Fruit fly (Drosophila melanogaster) whole organism, embryonic: ENCODE measurements around the gene CG32681.

Experiments
- ATbp ChIP-seq: fragments of 200-800 bp; sonication (Bioruptor generic); optimal IDR thresholded peaks from 2 replicates; lab custom pipeline; 2017; ENCODE audit warnings: missing biosample characterization, mild to moderate bottlenecking, missing genetic modification characterization, missing genetic modification reagents
- Adf1 ChIP-seq: fragments of 200-800 bp; sonication (Bioruptor generic); IDR thresholded peaks from 2 replicates; pipeline ENCODE4 v1.3.6; 2022; ENCODE audit warnings: missing biosample characterization, missing genetic modification characterization
- Atf-2 ChIP-seq: fragments of 200-800 bp; sonication (Bioruptor generic); optimal IDR thresholded peaks from 2 replicates; lab custom pipeline; 2016; ENCODE audit warnings: missing biosample characterization, missing genetic modification characterization
- Atf6 ChIP-seq: fragments of 200-800 bp; sonication (Bioruptor generic); IDR thresholded peaks from 2 replicates; pipeline ENCODE4 v1.3.6; 2022; ENCODE audit warnings: missing biosample characterization, missing genetic modification characterization
- Bdp1 ChIP-seq: fragments of 200-800 bp; sonication (Bioruptor generic); optimal IDR thresholded peaks from 3 replicates; lab custom pipeline; 2016; ENCODE audit warnings: missing biosample characterization, missing genetic modification characterization
- CG10147 ChIP-seq: fragments of 200-800 bp; sonication (Bioruptor generic); optimal IDR thresholded peaks from 2 replicates; lab custom pipeline; 2019; ENCODE audit warnings: missing biosample characterization, mild to moderate bottlenecking, missing genetic modification characterization, moderate library complexity
- CG10366 ChIP-seq: fragments of 200-800 bp; sonication (Bioruptor generic); IDR thresholded peaks from 2 replicates; pipeline ENCODE4 v1.3.6; 2022; ENCODE audit warnings: missing biosample characterization, missing genetic modification characterization
- CG10543 ChIP-seq: fragments of 200-800 bp; sonication (Bioruptor generic); optimal IDR thresholded peaks from 3 replicates; lab custom pipeline; 2017; ENCODE audit warnings: missing biosample characterization, mild to moderate bottlenecking, missing genetic modification characterization, moderate library complexity
- CG11247 ChIP-seq: fragments of 200-800 bp; sonication (Bioruptor generic); IDR thresholded peaks from 2 replicates; pipeline ENCODE4 v1.3.6; 2022; ENCODE audit warnings: missing biosample characterization, missing genetic modification characterization
- CG14014 ChIP-seq: fragments of 200-800 bp; sonication (Bioruptor generic); IDR thresholded peaks from 2 replicates; pipeline ENCODE4 v1.3.6; 2022; ENCODE audit warnings: missing biosample characterization, missing genetic modification characterization
- CG17359 ChIP-seq: fragments of 200-800 bp; sonication (Bioruptor generic); optimal IDR thresholded peaks from 3 replicates; lab custom pipeline; 2018; ENCODE audit warnings: missing biosample characterization, mild to moderate bottlenecking, missing genetic modification characterization, moderate library complexity
- CG17361 ChIP-seq: fragments of 200-800 bp; sonication (Bioruptor generic); IDR thresholded peaks from 3 replicates; pipeline ENCODE4 v1.3.6; 2022; ENCODE audit warnings: missing biosample characterization, missing genetic modification characterization
- CG17385 ChIP-seq: fragments of 200-800 bp; sonication (Bioruptor generic); optimal IDR thresholded peaks from 3 replicates; lab custom pipeline; 2018; ENCODE audit warnings: missing biosample characterization, mild to moderate bottlenecking, missing genetic modification characterization
- CG18599 ChIP-seq: fragments of 200-800 bp; sonication (Bioruptor generic); optimal IDR thresholded peaks from 3 replicates; lab custom pipeline; 2017; ENCODE audit warnings: missing biosample characterization, missing genetic modification characterization, mild to moderate bottlenecking, moderate library complexity, missing genetic modification reagents
- CG2678 ChIP-seq: fragments of 200-800 bp; sonication (Bioruptor generic); optimal IDR thresholded peaks from 3 replicates; lab custom pipeline; 2019; ENCODE audit warnings: missing biosample characterization, mild to moderate bottlenecking, missing genetic modification characterization, moderate library complexity
- CG2712 ChIP-seq: fragments of 200-800 bp; optimal IDR thresholded peaks from 3 replicates; lab custom pipeline; 2019; ENCODE audit warnings: missing biosample characterization, mild to moderate bottlenecking, missing genetic modification characterization, moderate library complexity
- CG32767 ChIP-seq: fragments of 200-800 bp; sonication (Bioruptor generic); IDR thresholded peaks from 2 replicates; pipeline ENCODE4 v1.3.6; 2022; ENCODE audit warnings: missing biosample characterization, missing genetic modification characterization
- CG33557 ChIP-seq: fragments of 200-800 bp; sonication (Bioruptor generic); optimal IDR thresholded peaks from 2 replicates; lab custom pipeline; 2019; ENCODE audit warnings: missing biosample characterization, mild to moderate bottlenecking, missing genetic modification characterization, moderate library complexity
- CG34224 ChIP-seq: fragments of 200-800 bp; sonication (Bioruptor generic); IDR thresholded peaks from 3 replicates; pipeline ENCODE4 v1.3.6; 2022; ENCODE audit warnings: missing biosample characterization, missing genetic modification characterization; ENCODE audit not compliant: partially characterized antibody
- CG4730 ChIP-seq: fragments of 200-800 bp; sonication (Bioruptor generic); IDR thresholded peaks from 2 replicates; pipeline ENCODE4 v1.3.6; 2022; ENCODE audit warnings: missing biosample characterization, missing genetic modification characterization
- CG8765 ChIP-seq: fragments of 200-800 bp; sonication (Bioruptor generic); IDR thresholded peaks from 2 replicates; pipeline ENCODE4 v1.3.6; 2022; ENCODE audit warnings: missing biosample characterization, missing genetic modification characterization
- Dek ChIP-seq: fragments of 200-800 bp; sonication (Bioruptor generic); optimal IDR thresholded peaks from 3 replicates; lab custom pipeline; 2019; ENCODE audit warnings: missing biosample characterization, mild to moderate bottlenecking, missing genetic modification characterization, moderate library complexity
- Dip3 ChIP-seq: fragments of 200-800 bp; sonication (Bioruptor generic); optimal IDR thresholded peaks from 3 replicates; lab custom pipeline; 2016; ENCODE audit warnings: missing biosample characterization, missing genetic modification characterization
- Eip74EF ChIP-seq, 2 experiments: fragments of 200-800 bp in 1 of 2; fragments of >200 bp in 1 of 2; sonication (Bioruptor generic) in 1 of 2; optimal IDR thresholded peaks; 2 replicates each; lab custom pipeline; 2017 to 2019; ENCODE audit warnings: missing biosample characterization in 2 of 2, missing genetic modification characterization in 2 of 2, mild to moderate bottlenecking in 1 of 2, moderate library complexity in 1 of 2
- Fer1 ChIP-seq: fragments of 200-800 bp; sonication (Bioruptor generic); optimal IDR thresholded peaks from 2 replicates; lab custom pipeline; 2017; ENCODE audit warnings: missing biosample characterization, mild to moderate bottlenecking, missing genetic modification characterization
- Fer3 ChIP-seq: fragments of 200-800 bp; sonication (Bioruptor generic); optimal IDR thresholded peaks from 2 replicates; lab custom pipeline; 2018; ENCODE audit warnings: missing biosample characterization, mild to moderate bottlenecking, missing genetic modification characterization, moderate library complexity
- HLH3B ChIP-seq: fragments of 200-800 bp; sonication (Bioruptor generic); IDR thresholded peaks from 2 replicates; pipeline ENCODE4 v1.3.6; 2022; ENCODE audit warnings: missing biosample characterization, missing genetic modification characterization
- Hr51 ChIP-seq, 2 experiments: fragments of 200-800 bp; sonication (Bioruptor generic); optimal IDR thresholded peaks; 2 replicates in 1 of 2; 3 replicates in 1 of 2; lab custom pipeline; 2016 to 2018; ENCODE audit warnings: missing biosample characterization in 2 of 2, missing genetic modification characterization in 2 of 2, mild to moderate bottlenecking in 1 of 2, moderate library complexity in 1 of 2
- MTF-1 ChIP-seq: fragments of 200-800 bp; sonication (Bioruptor generic); optimal IDR thresholded peaks from 2 replicates; lab custom pipeline; 2018; ENCODE audit warnings: missing biosample characterization, mild to moderate bottlenecking, missing genetic modification characterization, borderline replicate concordance
- PHDP ChIP-seq: fragments of 200-800 bp; sonication (Bioruptor generic); optimal IDR thresholded peaks from 3 replicates; lab custom pipeline; 2018; ENCODE audit warnings: missing biosample characterization, mild to moderate bottlenecking, missing genetic modification characterization, moderate library complexity
- Xrp1 ChIP-seq: fragments of 200-800 bp; sonication (Bioruptor generic); IDR thresholded peaks from 2 replicates; pipeline ENCODE4 v1.3.6; 2022; ENCODE audit warnings: missing biosample characterization, missing genetic modification characterization
- btn ChIP-seq: fragments of 200-800 bp; sonication (Bioruptor generic); optimal IDR thresholded peaks from 2 replicates; lab custom pipeline; 2016; ENCODE audit warnings: missing biosample characterization, missing genetic modification characterization
- crol ChIP-seq: fragments of 200-800 bp; sonication (Bioruptor generic); IDR thresholded peaks from 2 replicates; pipeline ENCODE4 v1.3.6; 2022; ENCODE audit warnings: missing biosample characterization, missing genetic modification characterization
- fd64A ChIP-seq: fragments of 200-800 bp; sonication (Bioruptor generic); optimal IDR thresholded peaks from 3 replicates; lab custom pipeline; 2018; ENCODE audit warnings: missing biosample characterization, mild to moderate bottlenecking, missing genetic modification characterization
- hb ChIP-seq: fragments of 200-800 bp; sonication (Bioruptor generic); IDR thresholded peaks from 3 replicates; pipeline ENCODE4 v1.3.6; 2022; ENCODE audit warnings: missing biosample characterization, missing genetic modification characterization; ENCODE audit not compliant: partially characterized antibody
- insv ChIP-seq, 2 experiments: fragments of 200-800 bp; sonication (Bioruptor generic); optimal IDR thresholded peaks; 3 replicates each; lab custom pipeline; 2016 to 2018; ENCODE audit warnings: missing biosample characterization in 2 of 2, missing genetic modification characterization in 2 of 2
- kah ChIP-seq: fragments of 200-800 bp; sonication (Bioruptor generic); optimal IDR thresholded peaks from 2 replicates; lab custom pipeline; 2018; ENCODE audit warnings: missing biosample characterization, mild to moderate bottlenecking, missing genetic modification characterization
- lilli ChIP-seq: fragments of 200-800 bp; sonication (Bioruptor generic); optimal IDR thresholded peaks from 3 replicates; lab custom pipeline; 2016; ENCODE audit warnings: missing biosample characterization, missing genetic modification characterization
- lmd ChIP-seq: fragments of 200-800 bp; sonication (Bioruptor generic); IDR thresholded peaks from 2 replicates; pipeline ENCODE4 v1.3.6; 2022; ENCODE audit warnings: missing biosample characterization, missing genetic modification characterization
- mam ChIP-seq: fragments of 200-800 bp; sonication (Bioruptor generic); optimal IDR thresholded peaks from 3 replicates; lab custom pipeline; 2016; ENCODE audit warnings: missing biosample characterization, missing genetic modification characterization
- nom ChIP-seq: fragments of 200-800 bp; sonication (Bioruptor generic); optimal IDR thresholded peaks from 2 replicates; lab custom pipeline; 2017; ENCODE audit warnings: missing biosample characterization, missing genetic modification characterization, mild to moderate bottlenecking, moderate library complexity, missing genetic modification reagents
- pfk ChIP-seq: fragments of 200-800 bp; sonication (Bioruptor generic); optimal IDR thresholded peaks from 2 replicates; lab custom pipeline; 2018; ENCODE audit warnings: missing biosample characterization, mild to moderate bottlenecking, missing genetic modification characterization, moderate library complexity
- ranshi ChIP-seq: fragments of 200-800 bp; sonication (Bioruptor generic); IDR thresholded peaks from 2 replicates; pipeline ENCODE4 v1.3.6; 2022; ENCODE audit warnings: missing biosample characterization, missing genetic modification characterization
- rib ChIP-seq: fragments of 200-800 bp; sonication (Bioruptor generic); IDR thresholded peaks from 2 replicates; pipeline ENCODE4 v1.3.6; 2022; ENCODE audit warnings: missing biosample characterization, missing genetic modification characterization
- sd ChIP-seq: fragments of 200-800 bp; sonication (Bioruptor generic); optimal IDR thresholded peaks from 3 replicates; lab custom pipeline; 2018; ENCODE audit warnings: missing biosample characterization, mild to moderate bottlenecking, missing genetic modification characterization, moderate library complexity
- seq ChIP-seq: fragments of 200-800 bp; sonication (Bioruptor generic); IDR thresholded peaks from 2 replicates; pipeline ENCODE4 v1.3.6; 2022; ENCODE audit warnings: missing biosample characterization, missing genetic modification characterization
- shn ChIP-seq: fragments of 200-800 bp; sonication (Bioruptor generic); optimal IDR thresholded peaks from 3 replicates; lab custom pipeline; 2016; ENCODE audit warnings: missing biosample characterization, missing genetic modification characterization
- tgo ChIP-seq: fragments of 200-800 bp; sonication (Bioruptor generic); IDR thresholded peaks from 3 replicates; pipeline ENCODE4 v1.3.6; 2022; ENCODE audit warnings: missing biosample characterization, missing genetic modification characterization
- zfh1 ChIP-seq: fragments of 200-800 bp; sonication (Bioruptor generic); IDR thresholded peaks from 3 replicates; pipeline ENCODE4 v1.3.6; 2022; ENCODE audit warnings: missing biosample characterization, missing genetic modification characterization

Gene CG32681

DNA sequence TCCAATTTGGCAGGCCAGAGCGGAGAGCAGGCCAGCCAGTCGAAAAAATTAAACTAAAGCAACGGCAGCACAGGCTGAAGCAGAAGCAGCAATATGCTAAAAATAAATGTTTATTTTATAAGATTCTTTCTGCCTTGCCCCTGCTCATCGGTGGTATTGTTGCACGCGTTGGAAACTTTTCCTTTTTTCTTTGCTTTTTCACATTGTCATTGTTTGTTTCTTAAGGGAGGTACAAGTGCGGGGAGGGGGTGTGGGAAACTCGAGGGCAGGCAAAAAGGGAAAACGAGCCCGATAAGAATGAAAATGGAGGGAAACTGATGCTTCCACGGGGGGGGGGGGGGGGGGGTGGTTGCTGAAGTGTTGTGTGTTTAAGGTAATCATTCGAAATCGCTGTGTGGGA is 17.8 kb upstream of the CG32681 start (continued):
- TF ChIP-seq CG18599 (GFP tag; lab: Kevin White, UChicago), result peak; percentile 23
- TF ChIP-seq lilli (GFP tag; lab: Kevin White, UChicago), result no peak
- no peak for TF ChIP-seq mam (GFP tag; lab: Kevin White, UChicago)
- no peak for TF ChIP-seq CG34224 (GFP tag; lab: Robert Waterston, UW)
- TF ChIP-seq Atf-2 (GFP tag; lab: Kevin White, UChicago), result no peak
- TF ChIP-seq ranshi (GFP tag; lab: Robert Waterston, UW), result no peak
- no peak for TF ChIP-seq nom
- no peak for TF ChIP-seq insv (GFP tag; optimal IDR thresholded peaks at IDR 0.05; lab: Kevin White, UChicago)
- no peak for TF ChIP-seq shn (GFP tag; lab: Kevin White, UChicago)
- no peak for TF ChIP-seq hb
- no peak for TF ChIP-seq fd64A (GFP tag; lab: Kevin White, UChicago)
- TF ChIP-seq Eip74EF (GFP tag; optimal IDR thresholded peaks at IDR 0.05; lab: Kevin White, UChicago), result no peak
- TF ChIP-seq CG32767 (GFP tag; lab: Robert Waterston, UW), result 0 out of 2 replicates have a peak, but pooled peaks have one; percentile 7
- no peak for TF ChIP-seq seq (GFP tag; lab: Robert Waterston, UW)
- TF ChIP-seq CG10366 (GFP tag; lab: Robert Waterston, UW), result no peak
- TF ChIP-seq CG8765 (GFP tag; lab: Robert Waterston, UW), result no peak
- TF ChIP-seq HLH3B (GFP tag; lab: Robert Waterston, UW), result no peak
- no peak for TF ChIP-seq Bdp1 (GFP tag; lab: Kevin White, UChicago)
- no peak for TF ChIP-seq CG17359 (tag; lab: Kevin White, UChicago)
- no peak for TF ChIP-seq ATbp
- no peak for TF ChIP-seq CG17361
- no peak for TF ChIP-seq btn (GFP tag; lab: Kevin White, UChicago)
- no peak for TF ChIP-seq Dip3
- peak; percentile 64 for TF ChIP-seq sd (tag; lab: Kevin White, UChicago)
- TF ChIP-seq CG33557 (GFP tag; lab: Kevin White, UChicago), result no peak
- no peak for TF ChIP-seq Atf6
- no peak for TF ChIP-seq rib (GFP tag; lab: Robert Waterston, UW)
- peak; percentile 62 for TF ChIP-seq crol (GFP tag; lab: Robert Waterston, UW)
- no peak for TF ChIP-seq zfh1 (GFP tag; lab: Robert Waterston, UW)

DNA sequence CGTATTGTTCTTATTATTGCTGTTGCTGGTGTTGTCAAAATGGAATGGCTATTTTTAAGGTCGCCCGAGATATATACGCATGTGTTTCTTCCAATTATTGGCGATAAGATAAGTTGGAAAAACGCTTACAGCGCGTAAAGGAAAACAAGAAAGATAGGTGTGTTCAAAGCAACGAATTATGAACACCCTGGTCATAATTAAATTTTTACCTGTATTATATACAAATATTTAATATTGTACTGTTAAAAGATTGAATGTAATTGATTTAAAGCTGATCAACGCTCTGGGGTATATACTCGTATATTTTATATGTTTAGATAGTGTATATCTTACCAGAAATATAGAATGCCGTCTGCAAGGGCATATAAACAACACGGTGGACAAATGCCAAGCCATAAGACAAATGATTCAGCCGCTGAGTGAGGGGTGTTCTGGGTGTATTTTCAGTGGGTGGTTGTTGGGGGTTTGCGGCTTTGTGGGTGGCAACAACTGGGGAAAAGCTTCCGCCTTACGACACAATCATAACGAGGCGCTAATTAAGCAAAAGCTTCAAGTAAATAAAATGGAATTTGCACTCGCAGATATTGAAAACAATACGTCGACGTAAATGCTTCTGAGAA is 16.5 kb upstream of the CG32681 start:
- no peak for TF ChIP-seq hb
- no peak for TF ChIP-seq kah
- peak; percentile 63 for TF ChIP-seq CG2678 (tag; lab: Kevin White, UChicago)
- 0 out of 2 replicates have a peak, but pooled peaks have one; percentile 23 for TF ChIP-seq CG11247 (GFP tag; lab: Robert Waterston, UW)
- peak; percentile 43 for TF ChIP-seq Fer1 (GFP tag; lab: Kevin White, UChicago)
- TF ChIP-seq CG14014 (GFP tag; lab: Robert Waterston, UW), result peak; percentile 51
- peak; percentile 33; the same call in 1 of the 2 replicates for TF ChIP-seq Adf1
- peak; percentile 21; the same call in 1 of the 2 replicates for TF ChIP-seq CG4730
- 0 out of 2 replicates have a peak, but pooled peaks have one; percentile 38 for TF ChIP-seq Xrp1 (GFP tag; lab: Robert Waterston, UW)
- TF ChIP-seq Hr51 (GFP tag; optimal IDR thresholded peaks at IDR 0.05; lab: Kevin White, UChicago), result peak in 1 of 2 experiments; percentile 27
- TF ChIP-seq Fer3 (tag; lab: Kevin White, UChicago), result peak; percentile 14
- peak; percentile 33 for TF ChIP-seq PHDP (tag; lab: Kevin White, UChicago)
- TF ChIP-seq CG10147 (GFP tag; lab: Kevin White, UChicago), result peak; percentile 18
- TF ChIP-seq tgo (GFP tag; lab: Robert Waterston, UW), result peak; percentile 48; the same call in 2 of the 3 replicates
- TF ChIP-seq Dek, result peak; percentile 16
- peak; percentile 49 for TF ChIP-seq lmd (GFP tag; lab: Robert Waterston, UW)
- TF ChIP-seq pfk (GFP tag; lab: Kevin White, UChicago), result no peak
- TF ChIP-seq ATbp, result peak; percentile 5
- peak; percentile 14 for TF ChIP-seq CG17385 (GFP tag; lab: Kevin White, UChicago)
- no peak for TF ChIP-seq insv (GFP tag; optimal IDR thresholded peaks at IDR 0.05; lab: Kevin White, UChicago)
- peak; percentile 27 for TF ChIP-seq CG2712 (tag; lab: Kevin White, UChicago)
- TF ChIP-seq CG10543 (GFP tag; lab: Kevin White, UChicago), result peak; percentile 32
- TF ChIP-seq MTF-1 (GFP tag; lab: Kevin White, UChicago), result no peak
